Fruit fly (Drosophila melanogaster) whole organism, pupa: ENCODE data around the gene CG6290.

Source experiments
- CG12605 ChIP-seq: fragments of 200-800 bp; sonication (Bioruptor generic); IDR thresholded peaks from 2 replicates; pipeline ENCODE4 v1.3.6; 2022; ENCODE audit warnings: missing biosample characterization, missing genetic modification characterization
- CG34367 ChIP-seq: fragments of 200-800 bp; sonication (Bioruptor generic); optimal IDR thresholded peaks from 2 replicates; lab custom pipeline; 2018; ENCODE audit warnings: missing biosample characterization, mild to moderate bottlenecking, missing genetic modification characterization
- CG8301 ChIP-seq: fragments of 200-800 bp; sonication (Bioruptor generic); optimal IDR thresholded peaks from 2 replicates; lab custom pipeline; 2018; ENCODE audit warnings: missing biosample characterization, mild to moderate bottlenecking, missing genetic modification characterization
- CG9948 ChIP-seq: fragments of 200-800 bp; sonication (Bioruptor generic); optimal IDR thresholded peaks from 2 replicates; lab custom pipeline; 2018; ENCODE audit warnings: missing biosample characterization, mild to moderate bottlenecking, missing genetic modification characterization, moderate library complexity
- D1 ChIP-seq: fragments of 200-800 bp; sonication (Bioruptor generic); optimal IDR thresholded peaks from 2 replicates; lab custom pipeline; 2018; ENCODE audit warnings: missing biosample characterization, mild to moderate bottlenecking, missing genetic modification characterization, moderate library complexity
- EcR ChIP-seq: fragments of 200-800 bp; sonication (Bioruptor generic); optimal IDR thresholded peaks from 3 replicates; lab custom pipeline; 2019; ENCODE audit warnings: missing biosample characterization, missing genetic modification characterization, mild to moderate bottlenecking, moderate library complexity, missing genetic modification reagents
- Pif1A ChIP-seq: fragments of 200-800 bp; sonication (Bioruptor generic); optimal IDR thresholded peaks from 3 replicates; lab custom pipeline; 2016; ENCODE audit warnings: missing biosample characterization, missing genetic modification characterization

DNA sequence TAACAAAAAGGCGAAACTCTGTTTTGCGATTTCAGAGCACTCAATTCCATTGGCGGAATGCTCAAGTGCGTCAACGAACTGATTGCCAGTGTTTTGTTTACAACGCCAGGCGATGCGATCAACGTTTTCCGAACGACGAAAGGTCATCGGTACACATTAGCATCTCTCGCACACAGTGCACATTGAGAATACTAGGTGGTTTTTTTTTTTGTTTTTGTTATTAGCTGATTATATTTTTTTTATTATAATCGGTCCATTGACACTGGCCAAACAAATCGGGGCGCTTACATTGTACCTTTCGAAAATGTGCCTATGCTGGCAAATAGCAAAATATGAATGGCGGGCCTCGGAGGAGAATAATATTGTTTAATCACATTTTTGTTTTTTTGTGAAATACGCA is 42.1 kb upstream of the CG6290 start:
- TF ChIP-seq CG9948 (tag; lab: Kevin White, UChicago) = no peak
- no peak for TF ChIP-seq Pif1A
- TF ChIP-seq CG8301 (tag; lab: Kevin White, UChicago) = no peak
- TF ChIP-seq CG34367 (tag; lab: Kevin White, UChicago) = no peak
- no peak for TF ChIP-seq CG12605 (GFP tag; lab: Robert Waterston, UW)
- TF ChIP-seq D1 (tag; lab: Kevin White, UChicago) = no peak
- TF ChIP-seq EcR (GFP tag; lab: Kevin White, UChicago) = peak; percentile 75
